Worm (Caenorhabditis elegans) whole organism, L3 larva: ENCODE measurements around the gene Y57G11C.42.
"Not testable (repeated sequence)": the region's sequence is repeated elsewhere in the genome, so short reads cannot be mapped to it uniquely, and the experiment has no call there.

Experiments
- R02D3.7 ChIP-seq: fragments of 150-350 bp; optimal IDR thresholded peaks from 2 replicates; lab custom pipeline; 2014; ENCODE audit warnings: missing biosample characterization, missing genetic modification characterization
- ama-1 ChIP-seq: fragments of 150-350 bp; optimal IDR thresholded peaks from 2 replicates; lab custom pipeline; 2018
- ceh-28 ChIP-seq: fragments of 150-350 bp; optimal IDR thresholded peaks from 2 replicates; lab custom pipeline; 2014; ENCODE audit warnings: missing biosample characterization, missing genetic modification reagents, missing genetic modification characterization
- ceh-82 ChIP-seq: fragments of 150-350 bp; optimal IDR thresholded peaks from 2 replicates; lab custom pipeline; 2014; ENCODE audit warnings: missing biosample characterization, missing genetic modification characterization
- ceh-9 ChIP-seq: sonication (generic microtip); optimal IDR thresholded peaks from 2 replicates; lab custom pipeline; 2018; ENCODE audit warnings: missing biosample characterization, missing genetic modification characterization
- elt-3 ChIP-seq, 3 experiments: fragments of 150-350 bp in 1 of 3; sonication (generic microtip) in 2 of 3; optimal IDR thresholded peaks; 2 replicates in 2 of 3; 4 replicates in 1 of 3; lab custom pipeline; 2014 to 2017; ENCODE audit warnings: missing biosample characterization in 3 of 3, missing genetic modification characterization in 3 of 3
- eor-1 ChIP-seq, 2 experiments: fragments of 150-350 bp; optimal IDR thresholded peaks; 2 replicates each; lab custom pipeline; 2014 to 2018; ENCODE audit warnings: missing biosample characterization in 2 of 2, missing genetic modification characterization in 2 of 2
- fkh-10 ChIP-seq: sonication (generic microtip); optimal IDR thresholded peaks from 2 replicates; lab custom pipeline; 2017; ENCODE audit warnings: missing biosample characterization, missing genetic modification reagents, missing genetic modification characterization
- fkh-2 ChIP-seq: fragments of 150-350 bp; optimal IDR thresholded peaks from 2 replicates; lab custom pipeline; 2014; ENCODE audit warnings: missing biosample characterization, missing genetic modification reagents, missing genetic modification characterization
- fos-1 ChIP-seq: fragments of 150-350 bp; optimal IDR thresholded peaks from 2 replicates; lab custom pipeline; 2014; ENCODE audit warnings: missing biosample characterization, missing genetic modification characterization
- jun-1 ChIP-seq: fragments of 150-350 bp; optimal IDR thresholded peaks from 2 replicates; lab custom pipeline; 2014; ENCODE audit warnings: missing biosample characterization, missing genetic modification reagents, missing genetic modification characterization
- lin-15B ChIP-seq: fragments of 150-350 bp; optimal IDR thresholded peaks from 2 replicates; lab custom pipeline; 2014; ENCODE audit warnings: missing biosample characterization, missing genetic modification characterization
- mdl-1 ChIP-seq: fragments of 150-350 bp; optimal IDR thresholded peaks from 2 replicates; lab custom pipeline; 2014; ENCODE audit warnings: missing biosample characterization, missing genetic modification characterization
- nfya-1 ChIP-seq: sonication (generic microtip); optimal IDR thresholded peaks from 2 replicates; lab custom pipeline; 2017; ENCODE audit warnings: missing genetic modification characterization, mild to moderate bottlenecking, missing compliant biosample characterization, antibody characterized with exemption, moderate library complexity; ENCODE audit not compliant: insufficient read depth
- nhr-11 ChIP-seq: fragments of 150-350 bp; optimal IDR thresholded peaks from 2 replicates; lab custom pipeline; 2014; ENCODE audit warnings: missing biosample characterization, missing genetic modification characterization
- nhr-12 ChIP-seq: fragments of 150-350 bp; optimal IDR thresholded peaks from 2 replicates; lab custom pipeline; 2014; ENCODE audit warnings: missing biosample characterization, missing genetic modification characterization
- nhr-23 ChIP-seq: fragments of 150-350 bp; optimal IDR thresholded peaks from 2 replicates; lab custom pipeline; 2014; ENCODE audit warnings: missing biosample characterization, missing genetic modification reagents, missing genetic modification characterization
- nhr-25 ChIP-seq: sonication (generic microtip); optimal IDR thresholded peaks from 2 replicates; lab custom pipeline; 2017; ENCODE audit warnings: missing biosample characterization, missing genetic modification characterization
- nhr-28 ChIP-seq: fragments of 150-350 bp; optimal IDR thresholded peaks from 2 replicates; lab custom pipeline; 2014; ENCODE audit warnings: missing biosample characterization, missing genetic modification characterization
- nhr-43 ChIP-seq: sonication (generic microtip); optimal IDR thresholded peaks from 2 replicates; lab custom pipeline; 2016; ENCODE audit warnings: mild to moderate bottlenecking, missing genetic modification characterization, missing compliant biosample characterization; ENCODE audit not compliant: poor library complexity, severe bottlenecking
- nhr-67 ChIP-seq: fragments of 150-350 bp; optimal IDR thresholded peaks from 2 replicates; lab custom pipeline; 2014; ENCODE audit warnings: missing biosample characterization, missing genetic modification characterization
- nhr-76 ChIP-seq: fragments of 150-350 bp; sonication (generic microtip); optimal IDR thresholded peaks from 5 replicates; lab custom pipeline; 2014; ENCODE audit warnings: missing biosample characterization, missing genetic modification characterization
- nhr-77 ChIP-seq: fragments of 150-350 bp; optimal IDR thresholded peaks from 2 replicates; lab custom pipeline; 2014; ENCODE audit warnings: missing biosample characterization, missing genetic modification characterization
- pqm-1 ChIP-seq: fragments of 150-350 bp; optimal IDR thresholded peaks from 2 replicates; lab custom pipeline; 2017; ENCODE audit warnings: missing biosample characterization, missing genetic modification characterization, inconsistent platforms
- sea-2 ChIP-seq: fragments of 150-350 bp; sonication (generic microtip); optimal IDR thresholded peaks from 4 replicates; lab custom pipeline; 2014; ENCODE audit warnings: missing biosample characterization, missing genetic modification reagents, missing genetic modification characterization
- skn-1 ChIP-seq: fragments of 150-350 bp; optimal IDR thresholded peaks from 2 replicates; lab custom pipeline; 2014; ENCODE audit warnings: missing biosample characterization, missing genetic modification characterization
- snpc-4 ChIP-seq: fragments of 150-350 bp; optimal IDR thresholded peaks from 2 replicates; lab custom pipeline; 2014; ENCODE audit warnings: missing biosample characterization, missing genetic modification characterization
- tbx-2 ChIP-seq: sonication (generic microtip); optimal IDR thresholded peaks from 2 replicates; lab custom pipeline; 2016; ENCODE audit warnings: mild to moderate bottlenecking, missing genetic modification characterization, missing compliant biosample characterization
- unc-62 ChIP-seq: fragments of 150-350 bp; sonication (generic microtip); optimal IDR thresholded peaks from 4 replicates; lab custom pipeline; 2014; ENCODE audit warnings: missing biosample characterization, missing genetic modification reagents, missing genetic modification characterization
- zag-1 ChIP-seq: fragments of 150-350 bp; optimal IDR thresholded peaks from 2 replicates; lab custom pipeline; 2014; ENCODE audit warnings: missing biosample characterization, missing genetic modification characterization
- ztf-4 ChIP-seq: fragments of 150-350 bp; optimal IDR thresholded peaks from 2 replicates; lab custom pipeline; 2014; ENCODE audit warnings: missing biosample characterization, missing genetic modification characterization

Y57G11C.42 gene

DNA sequence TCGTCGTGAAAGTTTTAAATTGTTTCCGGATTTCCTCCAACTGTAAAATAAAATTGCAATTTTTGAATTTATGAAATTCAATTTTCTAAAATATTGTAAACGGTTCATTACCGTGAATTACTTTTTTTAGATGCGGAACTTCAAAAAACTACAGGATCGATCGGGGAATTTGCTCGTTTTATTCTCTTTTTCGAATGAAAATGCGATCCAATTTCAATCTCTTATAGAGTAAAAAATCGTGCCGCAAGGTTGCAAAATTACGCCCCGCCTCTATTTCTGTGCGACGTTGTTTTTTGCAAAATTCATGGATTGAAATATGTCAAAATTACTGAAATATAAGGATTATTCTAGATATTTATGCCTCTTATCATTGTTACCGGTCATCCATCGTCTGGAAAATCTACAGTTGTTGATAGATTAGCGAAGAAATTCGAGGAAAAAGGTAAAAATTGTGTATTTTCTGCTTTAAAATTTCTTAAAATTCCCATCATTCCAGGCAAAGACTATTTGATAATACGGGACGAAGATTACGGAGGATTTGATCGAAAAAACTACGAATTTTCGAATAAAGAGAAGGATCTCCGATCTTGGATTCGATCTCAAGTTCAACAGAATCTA, 41.0 kb downstream of the Y57G11C.42 start, which contains the start of gene Y57G11C.43:
TSS of gene Y57G11C.43 (plus strand) at position 224 of the 618 bp plus-strand sequence.
- peak; percentile 43 for TF ChIP-seq ama-1
- TF ChIP-seq fkh-2 (tag; lab: Kevin White, UChicago), result no peak

DNA sequence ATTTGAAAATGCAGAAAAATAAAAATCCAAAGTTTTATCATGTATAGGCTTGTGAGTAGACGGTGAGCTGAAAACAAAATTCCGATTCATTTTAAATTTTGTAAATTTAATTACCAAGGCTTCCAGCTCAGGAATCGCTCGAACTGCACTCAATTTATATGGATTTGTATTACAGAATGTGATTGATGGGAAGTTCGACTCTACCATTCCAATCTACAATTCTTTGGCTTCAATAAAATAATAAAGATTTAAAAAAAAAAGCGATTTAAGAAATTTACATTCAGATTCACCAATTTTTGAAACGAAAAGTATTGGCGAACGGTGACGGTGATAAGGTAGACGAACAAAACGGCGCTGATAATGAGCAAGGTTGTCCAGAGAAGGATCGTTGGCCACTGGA, 42.3 kb downstream of the Y57G11C.42 start:
- TF ChIP-seq zag-1 (tag; lab: Kevin White, UChicago) (no peak), sea-2 (GFP tag; lab: Kevin White, UChicago) (no peak), pqm-1 (tag; lab: Kevin White, UChicago) (no peak), nhr-23 (no peak), nhr-25 (tag; lab: Kevin White, UChicago) (no peak), fkh-2 (tag; lab: Kevin White, UChicago) (no peak)

DNA sequence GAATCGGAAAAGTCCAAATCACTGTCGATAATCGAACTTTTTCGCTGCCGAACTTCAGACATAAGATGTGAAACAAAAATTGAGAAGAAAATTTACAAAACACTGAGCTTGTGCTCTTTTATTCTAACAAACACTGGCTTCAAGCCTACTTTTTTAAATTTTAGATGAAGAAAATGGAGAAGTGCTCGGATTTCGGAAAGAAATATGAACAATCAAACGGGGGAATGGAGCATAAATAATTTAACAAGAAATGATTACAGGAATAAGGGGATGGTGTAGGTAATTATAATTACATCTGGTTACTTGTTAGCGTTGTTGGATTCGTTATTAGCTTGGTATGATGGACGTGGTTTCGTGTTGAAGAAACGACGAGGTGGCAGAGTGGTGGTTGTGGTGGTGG, 43.0 kb downstream of the Y57G11C.42 start, which contains the start of gene degl-1:
TSS of gene degl-1 (minus strand) at position 101 of the 400 bp plus-strand sequence.
- TF ChIP-seq nhr-12 (tag; lab: Kevin White, UChicago) (no peak), tbx-2 (tag; lab: Kevin White, UChicago) (no peak), nhr-67 (tag; lab: Kevin White, UChicago) (no peak), nhr-28 (tag; lab: Kevin White, UChicago) (no peak), nhr-25 (tag; lab: Kevin White, UChicago) (no peak), R02D3.7 (tag; lab: Kevin White, UChicago) (no peak), pqm-1 (tag; lab: Kevin White, UChicago) (no peak), ceh-82 (tag; lab: Kevin White, UChicago) (no peak), eor-1 (tag; optimal IDR thresholded peaks at IDR 0.05; lab: Kevin White, UChicago) (no peak)

DNA sequence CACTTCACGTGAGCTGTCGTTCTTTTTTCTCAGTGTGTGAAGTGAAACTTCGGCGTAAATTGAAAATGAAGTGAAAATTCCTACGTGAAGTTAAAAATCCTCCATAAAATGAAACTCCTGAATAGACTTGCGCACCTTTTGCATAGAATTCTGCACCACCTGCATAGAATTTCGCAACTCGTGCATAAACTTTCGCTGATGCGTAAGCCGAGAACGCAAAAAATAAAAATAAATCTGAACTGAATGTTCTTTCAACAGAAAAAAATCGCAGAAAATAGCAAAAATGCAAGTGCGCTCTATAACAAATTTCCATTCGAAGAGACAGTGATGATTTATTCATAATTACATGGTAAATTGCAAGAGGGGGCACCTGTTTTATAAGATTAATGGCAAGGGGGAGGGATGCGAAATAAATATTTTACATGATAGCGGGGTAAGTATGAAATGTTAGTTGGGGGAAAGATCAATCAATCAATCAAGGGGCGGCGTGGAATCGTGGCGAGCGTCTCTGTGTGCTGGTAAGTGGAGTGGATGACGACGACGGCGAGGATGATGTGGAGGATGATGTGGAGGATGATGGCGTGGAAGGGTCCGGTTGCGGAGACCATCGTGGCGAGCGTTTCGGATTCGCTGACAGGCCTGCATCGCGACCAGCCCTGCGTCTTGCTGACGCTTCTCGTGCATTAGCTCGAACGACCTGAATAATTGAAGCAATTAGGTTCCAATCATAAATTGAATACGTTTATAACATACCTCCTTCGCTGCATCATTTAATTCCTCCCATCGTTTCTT, 45.2 kb downstream of the Y57G11C.42 start, which contains the start of gene Y57G11C.36:
TSS of gene Y57G11C.36 (minus strand) at position 502 of the 792 bp plus-strand sequence.
- TF ChIP-seq nhr-43 (tag; lab: Kevin White, UChicago), result no peak
- TF ChIP-seq lin-15B (tag; lab: Kevin White, UChicago), result peak; percentile 3

DNA sequence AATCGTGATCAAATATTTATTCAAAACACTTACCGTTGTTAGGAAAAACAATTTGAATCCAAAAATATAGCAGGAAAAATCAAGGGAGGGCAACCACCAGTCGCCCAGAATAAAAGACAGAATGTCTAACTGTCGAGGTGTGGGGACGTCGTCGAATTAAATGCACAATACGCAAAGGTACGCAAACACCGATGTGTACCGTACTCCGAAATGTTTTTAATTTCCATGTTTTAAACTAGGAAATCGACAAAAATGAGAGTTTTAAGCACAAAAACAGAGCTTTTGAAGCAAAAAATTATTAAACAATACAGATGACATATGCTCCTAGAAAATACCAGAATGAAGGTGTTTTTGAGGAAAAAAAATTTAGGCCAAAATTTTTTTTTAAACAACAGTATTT, 46.1 kb downstream of the Y57G11C.42 start, which contains the start of gene Y57G11C.51:
TSS of gene Y57G11C.51 (minus strand) at position 101 of the 400 bp plus-strand sequence.
- not testable (repeated sequence) for TF ChIP-seq tbx-2 (tag; lab: Kevin White, UChicago); nhr-76 (tag; lab: Kevin White, UChicago); ztf-4

DNA sequence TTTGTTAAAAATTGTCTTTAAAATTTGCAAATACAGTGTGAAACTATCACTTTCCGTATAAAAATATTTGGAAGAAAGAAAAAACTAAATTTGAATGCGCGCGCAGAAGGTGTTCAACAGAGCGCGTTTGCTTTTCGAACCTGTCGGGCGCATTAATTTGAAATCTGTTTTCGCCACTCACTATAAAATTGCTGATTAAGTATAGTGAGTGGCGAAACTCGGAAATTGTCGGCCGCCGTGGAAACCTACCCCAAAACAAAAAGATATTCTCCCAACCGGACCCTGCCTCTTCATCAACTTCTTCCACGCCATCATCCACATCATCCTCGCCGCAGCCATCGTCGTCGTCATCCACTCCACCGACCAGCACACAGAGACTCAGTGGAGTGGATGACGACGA, 52.2 kb downstream of the Y57G11C.42 start:
- peak; percentile 38 for TF ChIP-seq snpc-4 (tag; lab: Kevin White, UChicago)

DNA sequence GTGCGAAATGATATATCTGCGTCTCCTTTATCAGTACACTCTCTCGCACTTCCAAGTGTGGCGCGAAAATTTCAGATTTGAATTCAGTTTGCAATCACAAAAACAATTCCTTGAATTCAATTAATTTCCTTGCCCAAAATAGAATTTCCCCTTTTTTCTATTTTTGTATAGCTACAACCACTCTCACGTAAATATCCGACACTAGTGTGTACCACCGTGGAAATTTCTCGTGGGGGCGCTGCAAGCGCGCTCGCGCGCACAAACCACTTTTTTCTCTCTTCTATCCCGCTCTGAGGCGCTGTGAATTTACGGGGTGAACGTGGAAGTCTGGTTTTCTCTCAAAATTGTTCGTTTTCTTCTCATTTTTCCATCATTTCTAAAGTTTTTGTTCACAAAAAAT, 53.2 kb downstream of the Y57G11C.42 start, which contains the start of gene Y57G11C.8:
TSS of gene Y57G11C.8 (plus strand) at position 301 of the 400 bp plus-strand sequence.
- no peak for TF ChIP-seq fos-1 (tag; lab: Kevin White, UChicago)
- TF ChIP-seq fkh-2 (tag; lab: Kevin White, UChicago), result no peak
- TF ChIP-seq pqm-1 (tag; lab: Kevin White, UChicago), result no peak
- no peak for TF ChIP-seq skn-1
- no peak for TF ChIP-seq tbx-2 (tag; lab: Kevin White, UChicago)
- TF ChIP-seq nhr-23, result no peak
- TF ChIP-seq jun-1 (tag; lab: Kevin White, UChicago), result no peak
- TF ChIP-seq unc-62 (GFP tag; lab: Kevin White, UChicago), result no peak
- no peak for TF ChIP-seq mdl-1 (tag; lab: Kevin White, UChicago)
- TF ChIP-seq eor-1 (tag; optimal IDR thresholded peaks at IDR 0.05; lab: Kevin White, UChicago), result no peak
- TF ChIP-seq ama-1, result no peak
- TF ChIP-seq, all 47 proteins: peak for 0

DNA sequence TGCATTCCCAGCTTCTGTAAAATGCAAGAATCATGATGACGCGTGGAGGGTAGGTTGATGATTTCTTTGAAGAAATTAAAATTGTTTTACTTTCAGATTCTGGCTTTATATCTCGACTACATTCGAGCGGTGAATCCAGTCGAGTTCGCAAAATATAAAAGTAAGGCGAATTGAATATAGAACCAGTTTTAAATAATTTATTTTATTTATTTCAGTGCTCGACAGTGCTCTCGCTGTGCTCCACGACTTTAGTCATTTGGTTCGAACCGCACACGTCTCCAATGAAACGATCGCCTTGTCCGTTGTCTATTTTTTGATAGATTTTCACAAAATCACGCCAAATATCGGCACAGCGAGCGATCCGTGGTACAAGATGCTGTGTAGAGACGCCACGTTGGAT, 53.9 kb downstream of the Y57G11C.42 start, which contains the start of gene Y57G11C.1130:
TSS of gene Y57G11C.1130 (plus strand) at position 301 of the 400 bp plus-strand sequence.
- TF ChIP-seq fkh-10 (GFP tag; lab: Kevin White, UChicago) (no peak), ztf-4 (no peak), unc-62 (GFP tag; lab: Kevin White, UChicago) (no peak), nfya-1 (no peak), fos-1 (tag; lab: Kevin White, UChicago) (no peak), ceh-9 (no peak), ceh-28 (tag; lab: Kevin White, UChicago) (no peak), fkh-2 (tag; lab: Kevin White, UChicago) (no peak), nhr-11 (tag; lab: Kevin White, UChicago) (no peak), nhr-77 (tag; lab: Kevin White, UChicago) (no peak), snpc-4 (tag; lab: Kevin White, UChicago) (no peak), elt-3 (tag; optimal IDR thresholded peaks at IDR 0.05; lab: Kevin White, UChicago) (no peak), nhr-12 (tag; lab: Kevin White, UChicago) (no peak), nhr-43 (tag; lab: Kevin White, UChicago) (no peak), lin-15B (tag; lab: Kevin White, UChicago) (no peak)
